Worm (Caenorhabditis elegans) whole organism, midembryonic: Measurements from ENCODE around the gene F13E6.1.

ENCODE experiments used
- cog-1 ChIP-seq: sonication (generic microtip); optimal IDR thresholded peaks from 2 replicates; lab custom pipeline; 2016; ENCODE audit warnings: missing genetic modification characterization, missing compliant biosample characterization
- klf-2 ChIP-seq: fragments of 200-800 bp; sonication (Bioruptor generic); conservative IDR thresholded peaks from 2 replicates; pipeline ENCODE4 v1.3.6; 2022; ENCODE audit warnings: missing genetic modification reagents, missing genetic modification characterization, missing compliant biosample characterization
- med-1 ChIP-seq: sonication (generic microtip); optimal IDR thresholded peaks from 2 replicates; lab custom pipeline; 2017; ENCODE audit warnings: missing genetic modification characterization, mild to moderate bottlenecking, missing compliant biosample characterization, antibody characterized with exemption, missing genetic modification reagents; ENCODE audit not compliant: insufficient read depth
- tab-1 ChIP-seq: fragments of 200-800 bp; sonication (Bioruptor generic); IDR thresholded peaks from 2 replicates; pipeline ENCODE4 v1.3.6; 2022; ENCODE audit warnings: missing genetic modification characterization, missing compliant biosample characterization
- ztf-29 ChIP-seq: fragments of 200-800 bp; sonication (Bioruptor generic); IDR thresholded peaks from 2 replicates; pipeline ENCODE4 v1.3.6; 2022; ENCODE audit warnings: missing genetic modification reagents, missing genetic modification characterization, missing compliant biosample characterization

- TF ChIP-seq ztf-29 (GFP tag; lab: Robert Waterston, UW) (no peak), tab-1 (no peak), med-1 (GFP tag; lab: Kevin White, UChicago) (no peak), cog-1 (tag; lab: Kevin White, UChicago) (no peak), klf-2 (GFP tag; lab: Robert Waterston, UW) (no peak)
Observed at ce11 chrX:10675376-10675775, 1.5 kb downstream of the F13E6.1 start.
